Fruit fly (Drosophila melanogaster) whole organism, embryonic: Measurements from ENCODE around the gene CG10874.
A peak's percentile ranks its signal among the peaks of the same experiment; 100 is the strongest.

ENCODE experiments used
- BEAF-32 ChIP-seq: fragments of 200-800 bp; sonication (Bioruptor generic); optimal IDR thresholded peaks from 3 replicates; lab custom pipeline; 2017; ENCODE audit warnings: missing biosample characterization, missing genetic modification characterization, mild to moderate bottlenecking, moderate library complexity, missing genetic modification reagents
- CG10267 ChIP-seq: fragments of 200-800 bp; sonication (Bioruptor generic); optimal IDR thresholded peaks from 2 replicates; lab custom pipeline; 2018; ENCODE audit warnings: missing biosample characterization, mild to moderate bottlenecking, missing genetic modification characterization, moderate library complexity
- CG12391 ChIP-seq: fragments of 200-800 bp; sonication (Bioruptor generic); optimal IDR thresholded peaks from 3 replicates; lab custom pipeline; 2018; ENCODE audit warnings: missing biosample characterization, mild to moderate bottlenecking, missing genetic modification characterization, moderate library complexity
- CG13123 ChIP-seq: fragments of 200-800 bp; sonication (Bioruptor generic); optimal IDR thresholded peaks from 2 replicates; lab custom pipeline; 2016; ENCODE audit warnings: missing biosample characterization, missing genetic modification characterization
- CG13624 ChIP-seq: fragments of 200-800 bp; sonication (Bioruptor generic); optimal IDR thresholded peaks from 2 replicates; lab custom pipeline; 2016; ENCODE audit warnings: missing biosample characterization, missing genetic modification characterization
- CG15514 ChIP-seq: fragments of 200-800 bp; sonication (Bioruptor generic); optimal IDR thresholded peaks from 3 replicates; lab custom pipeline; 2017; ENCODE audit warnings: missing biosample characterization, missing genetic modification characterization, mild to moderate bottlenecking, moderate library complexity, missing genetic modification reagents
- CG18476 ChIP-seq: fragments of 200-800 bp; sonication (Bioruptor generic); optimal IDR thresholded peaks from 2 replicates; lab custom pipeline; 2016; ENCODE audit warnings: missing biosample characterization, mild to moderate bottlenecking, missing genetic modification characterization
- CG2120 ChIP-seq: fragments of 200-800 bp; sonication (Bioruptor generic); optimal IDR thresholded peaks from 3 replicates; lab custom pipeline; 2016; ENCODE audit warnings: missing biosample characterization, missing genetic modification characterization
- CG32532 ChIP-seq: fragments of 200-800 bp; sonication (Bioruptor generic); IDR thresholded peaks from 2 replicates; pipeline ENCODE4 v1.3.6; 2022; ENCODE audit warnings: missing biosample characterization, missing genetic modification characterization
- CG34422 ChIP-seq: fragments of 200-800 bp; sonication (Bioruptor generic); IDR thresholded peaks from 3 replicates; pipeline ENCODE4 v1.3.6; 2022; ENCODE audit warnings: missing biosample characterization, missing genetic modification characterization
- CG42726 ChIP-seq: fragments of 200-800 bp; sonication (Bioruptor generic); IDR thresholded peaks from 2 replicates; pipeline ENCODE4 v1.3.6; 2022; ENCODE audit warnings: missing biosample characterization, missing genetic modification characterization; ENCODE audit not compliant: partially characterized antibody
- CG4282 ChIP-seq: fragments of 200-800 bp; sonication (Bioruptor generic); optimal IDR thresholded peaks from 2 replicates; lab custom pipeline; 2016; ENCODE audit warnings: missing biosample characterization, missing genetic modification characterization
- CG5953 ChIP-seq: fragments of 200-800 bp; sonication (Bioruptor generic); IDR thresholded peaks from 2 replicates; pipeline ENCODE4 v1.3.6; 2022; ENCODE audit warnings: missing biosample characterization, missing genetic modification characterization
- CG6254 ChIP-seq: fragments of 200-800 bp; sonication (Bioruptor generic); optimal IDR thresholded peaks from 3 replicates; lab custom pipeline; 2017; ENCODE audit warnings: mild to moderate bottlenecking, missing biosample characterization, missing genetic modification reagents, missing genetic modification characterization
- CG6791 ChIP-seq: fragments of 200-800 bp; sonication (Bioruptor generic); IDR thresholded peaks from 3 replicates; pipeline ENCODE4 v1.3.6; 2022; ENCODE audit warnings: missing biosample characterization, missing genetic modification characterization; ENCODE audit not compliant: partially characterized antibody
- CG7987 ChIP-seq: fragments of 200-800 bp; sonication (Bioruptor generic); optimal IDR thresholded peaks from 2 replicates; lab custom pipeline; 2018; ENCODE audit warnings: missing biosample characterization, mild to moderate bottlenecking, missing genetic modification characterization, moderate library complexity
- CG8281 ChIP-seq: fragments of 200-800 bp; sonication (Bioruptor generic); optimal IDR thresholded peaks from 2 replicates; lab custom pipeline; 2018; ENCODE audit warnings: missing biosample characterization, mild to moderate bottlenecking, missing genetic modification characterization, moderate library complexity
- CG8359 ChIP-seq: fragments of 200-800 bp; sonication (Bioruptor generic); optimal IDR thresholded peaks from 2 replicates; lab custom pipeline; 2017; ENCODE audit warnings: missing biosample characterization, mild to moderate bottlenecking, missing genetic modification characterization, borderline replicate concordance
- CG8944 ChIP-seq: fragments of 200-800 bp; sonication (Bioruptor generic); optimal IDR thresholded peaks from 3 replicates; lab custom pipeline; 2016; ENCODE audit warnings: missing biosample characterization, missing genetic modification characterization
- CG9727 ChIP-seq: fragments of 200-800 bp; sonication (Bioruptor generic); optimal IDR thresholded peaks from 3 replicates; lab custom pipeline; 2017; ENCODE audit warnings: missing biosample characterization, mild to moderate bottlenecking, missing genetic modification characterization
- Dek ChIP-seq: fragments of 200-800 bp; sonication (Bioruptor generic); optimal IDR thresholded peaks from 3 replicates; lab custom pipeline; 2019; ENCODE audit warnings: missing biosample characterization, mild to moderate bottlenecking, missing genetic modification characterization, moderate library complexity
- ERR ChIP-seq: fragments of 200-800 bp; sonication (Bioruptor generic); optimal IDR thresholded peaks from 2 replicates; lab custom pipeline; 2016; ENCODE audit warnings: missing biosample characterization, missing genetic modification characterization
- GATAe ChIP-seq: fragments of 200-800 bp; sonication (Bioruptor generic); conservative IDR thresholded peaks from 2 replicates; pipeline ENCODE4 v1.3.6; 2022; ENCODE audit warnings: missing biosample characterization, missing genetic modification characterization
- Gsc ChIP-seq: fragments of 200-800 bp; sonication (Bioruptor generic); IDR thresholded peaks from 2 replicates; pipeline ENCODE4 v1.3.6; 2022; ENCODE audit warnings: missing biosample characterization, missing genetic modification characterization
- Hmr ChIP-seq: fragments of 200-800 bp; sonication (Bioruptor generic); optimal IDR thresholded peaks from 3 replicates; lab custom pipeline; 2017; ENCODE audit warnings: mild to moderate bottlenecking, missing biosample characterization, missing genetic modification reagents, missing genetic modification characterization
- Lhr ChIP-seq: fragments of 200-800 bp; sonication (Bioruptor generic); optimal IDR thresholded peaks from 3 replicates; lab custom pipeline; 2017; ENCODE audit warnings: mild to moderate bottlenecking, missing biosample characterization, missing genetic modification reagents, missing genetic modification characterization
- MESR4 ChIP-seq: fragments of 200-800 bp; sonication (Bioruptor generic); optimal IDR thresholded peaks from 2 replicates; lab custom pipeline; 2018; ENCODE audit warnings: missing biosample characterization, mild to moderate bottlenecking, missing genetic modification characterization, moderate library complexity
- Myb ChIP-seq: fragments of 200-800 bp; sonication (Bioruptor generic); optimal IDR thresholded peaks from 2 replicates; lab custom pipeline; 2016; ENCODE audit warnings: missing biosample characterization, missing genetic modification characterization
- NC2α ChIP-seq: fragments of 200-800 bp; sonication (Bioruptor generic); optimal IDR thresholded peaks from 2 replicates; lab custom pipeline; 2016; ENCODE audit warnings: missing biosample characterization, missing genetic modification characterization
- Pdp1 ChIP-seq, 2 experiments: fragments of 200-800 bp; sonication (Bioruptor generic); optimal IDR thresholded peaks; 3 replicates each; lab custom pipeline; 2016; ENCODE audit warnings: missing biosample characterization in 2 of 2, missing genetic modification characterization in 2 of 2, mild to moderate bottlenecking in 1 of 2, moderate library complexity in 1 of 2
- Rfx ChIP-seq: fragments of 200-800 bp; sonication (Bioruptor generic); IDR thresholded peaks from 2 replicates; pipeline ENCODE4 v1.3.6; 2022; ENCODE audit warnings: missing biosample characterization, missing genetic modification characterization
- Trl ChIP-seq, 3 experiments: fragments of >200 bp in 2 of 3; fragments of 200-800 bp in 1 of 3; sonication (Bioruptor generic) in 1 of 3; optimal IDR thresholded peaks; 2 replicates in 1 of 3; 3 replicates in 2 of 3; lab custom pipeline; 2016 to 2017; ENCODE audit warnings: missing biosample characterization in 1 of 3, missing genetic modification characterization in 1 of 3
- YL-1 ChIP-seq: fragments of 200-800 bp; sonication (Bioruptor generic); optimal IDR thresholded peaks from 3 replicates; lab custom pipeline; 2017; ENCODE audit warnings: missing biosample characterization, mild to moderate bottlenecking, missing genetic modification characterization
- ato ChIP-seq: fragments of 200-800 bp; sonication (Bioruptor generic); IDR thresholded peaks from 2 replicates; pipeline ENCODE4 v1.3.6; 2022; ENCODE audit warnings: missing biosample characterization, missing genetic modification characterization; ENCODE audit not compliant: partially characterized antibody
- bsh ChIP-seq, 2 experiments: fragments of 200-800 bp; sonication (Bioruptor generic); optimal IDR thresholded peaks; 2 replicates each; lab custom pipeline; 2017 to 2018; ENCODE audit warnings: mild to moderate bottlenecking in 2 of 2, missing biosample characterization in 2 of 2, missing genetic modification characterization in 2 of 2, moderate library complexity in 1 of 2
- btn ChIP-seq: fragments of 200-800 bp; sonication (Bioruptor generic); optimal IDR thresholded peaks from 2 replicates; lab custom pipeline; 2016; ENCODE audit warnings: missing biosample characterization, missing genetic modification characterization
- cas ChIP-seq: fragments of 200-800 bp; sonication (Bioruptor generic); IDR thresholded peaks from 2 replicates; pipeline ENCODE4 v1.3.6; 2022; ENCODE audit warnings: missing biosample characterization, missing genetic modification characterization
- chm ChIP-seq: fragments of 200-800 bp; sonication (Bioruptor generic); IDR thresholded peaks from 2 replicates; pipeline ENCODE4 v1.3.6; 2022; ENCODE audit warnings: missing biosample characterization, missing genetic modification characterization
- crol ChIP-seq: fragments of 200-800 bp; sonication (Bioruptor generic); IDR thresholded peaks from 2 replicates; pipeline ENCODE4 v1.3.6; 2022; ENCODE audit warnings: missing biosample characterization, missing genetic modification characterization
- fd3F ChIP-seq: fragments of 200-800 bp; sonication (Bioruptor generic); optimal IDR thresholded peaks from 2 replicates; lab custom pipeline; 2018; ENCODE audit warnings: missing biosample characterization, mild to moderate bottlenecking, missing genetic modification characterization, moderate library complexity
- gfzf ChIP-seq: fragments of 200-800 bp; sonication (Bioruptor generic); optimal IDR thresholded peaks from 2 replicates; lab custom pipeline; 2016; ENCODE audit warnings: missing biosample characterization, mild to moderate bottlenecking, missing genetic modification characterization, moderate library complexity
- grau ChIP-seq: fragments of 200-800 bp; optimal IDR thresholded peaks from 3 replicates; lab custom pipeline; 2019; ENCODE audit warnings: missing biosample characterization, mild to moderate bottlenecking, missing genetic modification characterization, moderate library complexity
- gt ChIP-seq: fragments of 200-800 bp; sonication (Bioruptor generic); IDR thresholded peaks from 2 replicates; pipeline ENCODE4 v1.3.6; 2022; ENCODE audit warnings: missing biosample characterization, missing genetic modification characterization
- h ChIP-seq: fragments of >200 bp; optimal IDR thresholded peaks from 2 replicates; lab custom pipeline; 2017
- hbn ChIP-seq: fragments of 200-800 bp; sonication (Bioruptor generic); IDR thresholded peaks from 2 replicates; pipeline ENCODE4 v1.3.6; 2022; ENCODE audit warnings: missing biosample characterization, missing genetic modification characterization; ENCODE audit not compliant: partially characterized antibody
- mld ChIP-seq: fragments of 200-800 bp; sonication (Bioruptor generic); IDR thresholded peaks from 3 replicates; pipeline ENCODE4 v1.3.6; 2022; ENCODE audit warnings: missing biosample characterization, missing genetic modification characterization; ENCODE audit not compliant: partially characterized antibody
- peb ChIP-seq: fragments of 200-800 bp; sonication (Bioruptor generic); IDR thresholded peaks from 2 replicates; pipeline ENCODE4 v1.3.6; 2022; ENCODE audit warnings: missing biosample characterization, missing genetic modification characterization
- psq ChIP-seq: fragments of 200-800 bp; sonication (Bioruptor generic); optimal IDR thresholded peaks from 2 replicates; lab custom pipeline; 2017; ENCODE audit warnings: missing biosample characterization, missing genetic modification characterization
- tup ChIP-seq: fragments of 200-800 bp; sonication (Bioruptor generic); optimal IDR thresholded peaks from 2 replicates; lab custom pipeline; 2016; ENCODE audit warnings: missing biosample characterization, mild to moderate bottlenecking, missing genetic modification characterization, moderate library complexity
- vnd ChIP-seq: fragments of 200-800 bp; sonication (Bioruptor generic); IDR thresholded peaks from 3 replicates; pipeline ENCODE4 v1.3.6; 2022; ENCODE audit warnings: missing biosample characterization, missing genetic modification characterization; ENCODE audit not compliant: partially characterized antibody

The CG10874 gene

DNA sequence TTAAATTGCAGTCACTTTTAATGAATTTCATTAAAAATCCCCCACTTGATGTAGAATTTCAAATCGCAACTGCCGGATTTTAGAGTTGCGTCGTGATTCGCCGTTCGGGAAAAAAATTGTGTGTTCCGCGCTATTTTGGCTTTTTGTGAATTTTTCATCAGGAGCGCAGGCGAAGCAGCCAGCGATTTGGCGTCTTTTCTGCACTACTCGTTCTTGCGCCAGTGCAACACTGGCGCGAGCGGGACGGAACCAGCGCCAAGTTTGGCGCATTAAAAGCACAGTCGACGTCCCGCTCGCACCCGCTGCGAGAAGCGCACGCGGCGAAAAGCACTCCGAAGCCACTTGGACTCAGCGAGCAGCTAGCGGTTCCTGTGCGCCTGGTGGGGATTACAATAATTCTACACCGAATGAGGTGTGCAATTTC lies 1.2 kb upstream of the CG10874 start (continued):
- peak; percentile 20 to 66 for TF ChIP-seq bsh (GFP tag; optimal IDR thresholded peaks at IDR 0.05; lab: Kevin White, UChicago)
- no peak for TF ChIP-seq vnd (GFP tag; lab: Robert Waterston, UW)
- TF ChIP-seq GATAe (GFP tag; lab: Robert Waterston, UW), result no peak
- TF ChIP-seq CG15514 (GFP tag; lab: Kevin White, UChicago), result peak; percentile 91
- TF ChIP-seq CG32532 (GFP tag; lab: Robert Waterston, UW), result no peak
- no peak for TF ChIP-seq Dek
- no peak for TF ChIP-seq Rfx
- peak; percentile 63 for TF ChIP-seq YL-1 (GFP tag; lab: Kevin White, UChicago)
- no peak for TF ChIP-seq fd3F (GFP tag; lab: Kevin White, UChicago)
- TF ChIP-seq CG9727 (GFP tag; lab: Kevin White, UChicago), result peak; percentile 16
- TF ChIP-seq CG12391, result peak; percentile 24
- peak; percentile 73 for TF ChIP-seq CG6254 (GFP tag; lab: Kevin White, UChicago)
- peak; percentile 97 for TF ChIP-seq Hmr (GFP tag; lab: Kevin White, UChicago)
- TF ChIP-seq CG18476, result no peak
- TF ChIP-seq ato (GFP tag; lab: Robert Waterston, UW), result no peak
- TF ChIP-seq NC2α (GFP tag; lab: Kevin White, UChicago), result no peak
- TF ChIP-seq chm (GFP tag; lab: Robert Waterston, UW), result no peak
- peak; percentile 100 for TF ChIP-seq Lhr
- peak; percentile 6 for TF ChIP-seq MESR4
- TF ChIP-seq gt, result no peak
- TF ChIP-seq Myb (GFP tag; lab: Kevin White, UChicago), result peak; percentile 98
- TF ChIP-seq psq (GFP tag; lab: Kevin White, UChicago), result no peak
- TF ChIP-seq CG8944 (GFP tag; lab: Kevin White, UChicago), result no peak
- TF ChIP-seq gfzf (GFP tag; lab: Kevin White, UChicago), result peak; percentile 57
- peak in 1 of 2 experiments; percentile 73 for TF ChIP-seq Pdp1 (GFP tag; optimal IDR thresholded peaks at IDR 0.05; lab: Kevin White, UChicago)
- TF ChIP-seq CG13624 (GFP tag; lab: Kevin White, UChicago), result peak; percentile 75
- TF ChIP-seq h (lab: Kevin White, UChicago), result no peak
- TF ChIP-seq CG10267 (tag; lab: Kevin White, UChicago), result no peak
- TF ChIP-seq CG13123 (GFP tag; lab: Kevin White, UChicago), result peak; percentile 16
- no peak for TF ChIP-seq hbn (GFP tag; lab: Robert Waterston, UW)
- no peak for TF ChIP-seq CG5953 (GFP tag; lab: Robert Waterston, UW)
- peak; percentile 26 for TF ChIP-seq CG2120 (GFP tag; lab: Kevin White, UChicago)
- TF ChIP-seq Gsc, result no peak
- peak; percentile 47 for TF ChIP-seq grau (tag; lab: Kevin White, UChicago)
- TF ChIP-seq tup (GFP tag; lab: Kevin White, UChicago), result no peak
- TF ChIP-seq cas (GFP tag; lab: Robert Waterston, UW), result no peak
- TF ChIP-seq CG8281 (tag; lab: Kevin White, UChicago), result peak; percentile 12
- TF ChIP-seq CG4282 (GFP tag; lab: Kevin White, UChicago), result peak; percentile 1
- peak; percentile 59 for TF ChIP-seq BEAF-32 (GFP tag; lab: Kevin White, UChicago)
- TF ChIP-seq btn (GFP tag; lab: Kevin White, UChicago), result no peak
- TF ChIP-seq CG6791 (GFP tag; lab: Robert Waterston, UW), result no peak
- no peak for TF ChIP-seq Trl (optimal IDR thresholded peaks at IDR 0.05; lab: Kevin White, UChicago)
- no peak for TF ChIP-seq Trl (GFP tag; optimal IDR thresholded peaks at IDR 0.05; lab: Kevin White, UChicago)
- TF ChIP-seq ERR (GFP tag; lab: Kevin White, UChicago), result peak; percentile 60
- no peak for TF ChIP-seq CG34422 (GFP tag; lab: Robert Waterston, UW)
- no peak for TF ChIP-seq CG42726 (GFP tag; lab: Robert Waterston, UW)
- TF ChIP-seq mld (GFP tag; lab: Robert Waterston, UW), result no peak
- no peak for TF ChIP-seq crol
- TF ChIP-seq CG8359 (GFP tag; lab: Kevin White, UChicago), result peak; percentile 10
- peak; percentile 70 for TF ChIP-seq CG7987 (GFP tag; lab: Kevin White, UChicago)
- no peak for TF ChIP-seq peb (GFP tag; lab: Robert Waterston, UW)
